Worm (Caenorhabditis elegans) whole organism, late embryonic: Measurements from ENCODE around the gene sca-1.

ENCODE experiments used
- C08G9.2 ChIP-seq: sonication (generic microtip); optimal IDR thresholded peaks from 2 replicates; lab custom pipeline; 2016; ENCODE audit warnings: mild to moderate bottlenecking, missing genetic modification characterization, moderate library complexity, missing compliant biosample characterization
- F13H6.1 ChIP-seq: sonication (generic microtip); optimal IDR thresholded peaks from 2 replicates; lab custom pipeline; 2016; ENCODE audit warnings: missing genetic modification characterization, missing compliant biosample characterization
- K02D7.2 ChIP-seq: sonication (generic microtip); optimal IDR thresholded peaks from 2 replicates; lab custom pipeline; 2017; ENCODE audit warnings: mild to moderate bottlenecking, missing genetic modification characterization, missing compliant biosample characterization
- ama-1 ChIP-seq: fragments of 150-350 bp; optimal IDR thresholded peaks from 2 replicates; lab custom pipeline; 2014
- ceh-14 ChIP-seq: sonication (generic microtip); optimal IDR thresholded peaks from 2 replicates; lab custom pipeline; 2016; ENCODE audit warnings: missing genotype, missing genetic modification characterization, missing compliant biosample characterization
- ceh-18 ChIP-seq: sonication (generic microtip); optimal IDR thresholded peaks from 2 replicates; lab custom pipeline; 2016; ENCODE audit warnings: missing genetic modification characterization, missing compliant biosample characterization
- ceh-19 ChIP-seq: fragments of 200-800 bp; sonication (Bioruptor generic); optimal IDR thresholded peaks from 2 replicates; lab custom pipeline; 2018; ENCODE audit warnings: mild to moderate bottlenecking, missing genetic modification characterization, missing compliant biosample characterization
- ceh-2 ChIP-seq: sonication (generic microtip); optimal IDR thresholded peaks from 2 replicates; lab custom pipeline; 2016; ENCODE audit warnings: missing genotype, missing genetic modification characterization, missing compliant biosample characterization
- ceh-22 ChIP-seq: sonication (generic microtip); optimal IDR thresholded peaks from 2 replicates; lab custom pipeline; 2017; ENCODE audit warnings: missing biosample characterization, missing genetic modification characterization
- ceh-24 ChIP-seq: sonication (generic microtip); optimal IDR thresholded peaks from 2 replicates; lab custom pipeline; 2016; ENCODE audit warnings: mild to moderate bottlenecking, missing genetic modification characterization, missing compliant biosample characterization
- ceh-31 ChIP-seq: sonication (generic microtip); optimal IDR thresholded peaks from 2 replicates; lab custom pipeline; 2016; ENCODE audit warnings: missing genetic modification characterization, missing compliant biosample characterization
- ceh-34 ChIP-seq: sonication (generic microtip); optimal IDR thresholded peaks from 2 replicates; lab custom pipeline; 2016; ENCODE audit warnings: mild to moderate bottlenecking, missing genetic modification characterization, missing compliant biosample characterization
- ceh-45 ChIP-seq: fragments of 200-800 bp; sonication (Bioruptor generic); IDR thresholded peaks from 2 replicates; pipeline ENCODE4 v1.3.6; 2022; ENCODE audit warnings: missing genetic modification reagents, missing genetic modification characterization, missing compliant biosample characterization
- che-1 ChIP-seq: sonication (generic microtip); optimal IDR thresholded peaks from 2 replicates; lab custom pipeline; 2016; ENCODE audit warnings: mild to moderate bottlenecking, missing genetic modification characterization, missing compliant biosample characterization
- dmd-4 ChIP-seq: sonication (generic microtip); optimal IDR thresholded peaks from 2 replicates; lab custom pipeline; 2016; ENCODE audit warnings: borderline replicate concordance, missing genetic modification characterization, missing compliant biosample characterization
- dve-1 ChIP-seq: sonication (generic microtip); optimal IDR thresholded peaks from 2 replicates; lab custom pipeline; 2017; ENCODE audit warnings: antibody characterized with exemption, mild to moderate bottlenecking, missing genetic modification characterization, missing compliant biosample characterization
- elt-2 ChIP-seq: sonication (generic microtip); optimal IDR thresholded peaks from 2 replicates; lab custom pipeline; 2016; ENCODE audit warnings: missing genetic modification reagents, missing genetic modification characterization, missing compliant biosample characterization
- eyg-1 ChIP-seq: sonication (generic microtip); optimal IDR thresholded peaks from 2 replicates; lab custom pipeline; 2016; ENCODE audit warnings: missing genotype, missing genetic modification characterization, missing compliant biosample characterization
- fkh-10 ChIP-seq: fragments of 150-350 bp; optimal IDR thresholded peaks from 2 replicates; lab custom pipeline; 2014; ENCODE audit warnings: missing biosample characterization, missing genetic modification reagents, missing genetic modification characterization
- gmeb-2 ChIP-seq: sonication (generic microtip); optimal IDR thresholded peaks from 2 replicates; lab custom pipeline; 2016; ENCODE audit warnings: missing genetic modification characterization, inconsistent platforms, missing compliant biosample characterization
- hlh-13 ChIP-seq: fragments of 200-800 bp; sonication (Bioruptor generic); optimal IDR thresholded peaks from 2 replicates; lab custom pipeline; 2018; ENCODE audit warnings: mild to moderate bottlenecking, missing genetic modification characterization, missing compliant biosample characterization
- hlh-15 ChIP-seq: sonication (generic microtip); optimal IDR thresholded peaks from 2 replicates; lab custom pipeline; 2016; ENCODE audit warnings: missing genetic modification characterization, missing compliant biosample characterization
- hlh-6 ChIP-seq: sonication (generic microtip); optimal IDR thresholded peaks from 2 replicates; lab custom pipeline; 2016; ENCODE audit warnings: missing genotype, missing genetic modification characterization, missing compliant biosample characterization
- hlh-8 ChIP-seq: sonication (generic microtip); optimal IDR thresholded peaks from 2 replicates; lab custom pipeline; 2016; ENCODE audit warnings: missing genotype, missing genetic modification characterization, missing compliant biosample characterization
- lim-6 ChIP-seq: sonication (generic microtip); optimal IDR thresholded peaks from 2 replicates; lab custom pipeline; 2016; ENCODE audit warnings: missing genetic modification characterization, missing compliant biosample characterization
- lin-11 ChIP-seq: fragments of 200-800 bp; sonication (Bioruptor generic); optimal IDR thresholded peaks from 2 replicates; lab custom pipeline; 2018; ENCODE audit warnings: mild to moderate bottlenecking, missing genetic modification characterization, missing compliant biosample characterization
- mec-3 ChIP-seq: sonication (generic microtip); optimal IDR thresholded peaks from 2 replicates; lab custom pipeline; 2016; ENCODE audit warnings: borderline replicate concordance, missing genetic modification characterization, missing compliant biosample characterization
- nfya-1 ChIP-seq: sonication (generic microtip); optimal IDR thresholded peaks from 2 replicates; lab custom pipeline; 2017; ENCODE audit warnings: missing genetic modification characterization, mild to moderate bottlenecking, missing compliant biosample characterization, antibody characterized with exemption, moderate library complexity
- nhr-232 ChIP-seq: sonication (generic microtip); optimal IDR thresholded peaks from 2 replicates; lab custom pipeline; 2016; ENCODE audit warnings: missing genetic modification characterization, missing compliant biosample characterization
- npax-4 ChIP-seq: sonication (generic microtip); optimal IDR thresholded peaks from 2 replicates; lab custom pipeline; 2016; ENCODE audit warnings: missing genetic modification characterization, missing compliant biosample characterization
- pax-1 ChIP-seq: fragments of 150-350 bp; optimal IDR thresholded peaks from 2 replicates; lab custom pipeline; 2014; ENCODE audit warnings: missing biosample characterization, missing genetic modification characterization
- pqm-1 ChIP-seq: sonication (generic microtip); optimal IDR thresholded peaks from 2 replicates; lab custom pipeline; 2016; ENCODE audit warnings: missing genetic modification characterization, missing compliant biosample characterization
- pros-1 ChIP-seq: fragments of 150-350 bp; optimal IDR thresholded peaks from 2 replicates; lab custom pipeline; 2014; ENCODE audit warnings: missing biosample characterization, missing genetic modification reagents, missing genetic modification characterization
- ref-2 ChIP-seq: sonication (generic microtip); optimal IDR thresholded peaks from 2 replicates; lab custom pipeline; 2016; ENCODE audit warnings: missing genetic modification characterization, missing compliant biosample characterization
- rnt-1 ChIP-seq: sonication (generic microtip); optimal IDR thresholded peaks from 2 replicates; lab custom pipeline; 2016; ENCODE audit warnings: missing genetic modification characterization, missing compliant biosample characterization
- sox-2 ChIP-seq: fragments of 200-800 bp; sonication (Bioruptor generic); IDR thresholded peaks from 2 replicates; pipeline ENCODE4 v1.3.6; 2022; ENCODE audit warnings: missing genetic modification reagents, missing genetic modification characterization, missing compliant biosample characterization
- sox-4 ChIP-seq: sonication (generic microtip); optimal IDR thresholded peaks from 2 replicates; lab custom pipeline; 2017; ENCODE audit warnings: mild to moderate bottlenecking, missing genetic modification characterization, inconsistent platforms, missing compliant biosample characterization
- tbx-2 ChIP-seq: sonication (generic microtip); optimal IDR thresholded peaks from 2 replicates; lab custom pipeline; 2016; ENCODE audit warnings: missing genetic modification characterization, missing compliant biosample characterization
- tbx-7 ChIP-seq: sonication (generic microtip); optimal IDR thresholded peaks from 2 replicates; lab custom pipeline; 2016; ENCODE audit warnings: missing genotype, missing genetic modification characterization, missing compliant biosample characterization
- ttx-3 ChIP-seq: sonication (generic microtip); optimal IDR thresholded peaks from 2 replicates; lab custom pipeline; 2016; ENCODE audit warnings: missing genetic modification reagents, missing genetic modification characterization, missing compliant biosample characterization
- unc-3 ChIP-seq, 2 experiments: fragments of 200-800 bp in 1 of 2; sonication (Bioruptor generic) in 1 of 2; sonication (generic microtip) in 1 of 2; conservative IDR thresholded peaks in 1 of 2; optimal IDR thresholded peaks in 1 of 2; 2 replicates each; pipeline versions ENCODE4 v1.3.6 to Lab custom; 2016 to 2022; ENCODE audit warnings: missing compliant biosample characterization in 2 of 2, missing genetic modification characterization in 2 of 2, missing genetic modification reagents in 1 of 2
- unc-42 ChIP-seq: sonication (generic microtip); optimal IDR thresholded peaks from 2 replicates; lab custom pipeline; 2016; ENCODE audit warnings: missing genotype, missing genetic modification characterization, missing compliant biosample characterization
- unc-55 ChIP-seq: sonication (generic microtip); optimal IDR thresholded peaks from 2 replicates; lab custom pipeline; 2017; ENCODE audit warnings: missing biosample characterization, missing genetic modification reagents, missing genetic modification characterization
- unc-86 ChIP-seq: sonication (generic microtip); optimal IDR thresholded peaks from 2 replicates; lab custom pipeline; 2016; ENCODE audit warnings: missing genetic modification characterization, missing compliant biosample characterization
- ztf-16 ChIP-seq: sonication (generic microtip); optimal IDR thresholded peaks from 2 replicates; lab custom pipeline; 2017; ENCODE audit warnings: missing genetic modification characterization, missing compliant biosample characterization

Gene sca-1

ce11 chrIII:10856830-10857229 lies 40.2 kb upstream of the sca-1 start (continued):
- TF ChIP-seq ceh-18 (tag; lab: Kevin White, UChicago) (peak; percentile 21), ceh-19 (peak; percentile 53), hlh-8 (tag; lab: Kevin White, UChicago) (peak; percentile 88), mec-3 (tag; lab: Kevin White, UChicago) (peak; percentile 96), nhr-232 (tag; lab: Kevin White, UChicago) (peak; percentile 2), pqm-1 (tag; lab: Kevin White, UChicago) (peak; percentile 78), elt-2 (tag; lab: Kevin White, UChicago) (peak; percentile 84), ztf-16 (tag; lab: Kevin White, UChicago) (peak; percentile 85), nfya-1 (tag; lab: Kevin White, UChicago) (no peak), fkh-10 (GFP tag; lab: Kevin White, UChicago) (no peak), ceh-34 (tag; lab: Kevin White, UChicago) (peak; percentile 91), C08G9.2 (tag; lab: Kevin White, UChicago) (peak; percentile 99), dve-1 (tag; lab: Kevin White, UChicago) (no peak), hlh-6 (tag; lab: Kevin White, UChicago) (peak; percentile 85), sox-4 (tag; lab: Kevin White, UChicago) (peak; percentile 3), npax-4 (tag; lab: Kevin White, UChicago) (no peak)

DNA sequence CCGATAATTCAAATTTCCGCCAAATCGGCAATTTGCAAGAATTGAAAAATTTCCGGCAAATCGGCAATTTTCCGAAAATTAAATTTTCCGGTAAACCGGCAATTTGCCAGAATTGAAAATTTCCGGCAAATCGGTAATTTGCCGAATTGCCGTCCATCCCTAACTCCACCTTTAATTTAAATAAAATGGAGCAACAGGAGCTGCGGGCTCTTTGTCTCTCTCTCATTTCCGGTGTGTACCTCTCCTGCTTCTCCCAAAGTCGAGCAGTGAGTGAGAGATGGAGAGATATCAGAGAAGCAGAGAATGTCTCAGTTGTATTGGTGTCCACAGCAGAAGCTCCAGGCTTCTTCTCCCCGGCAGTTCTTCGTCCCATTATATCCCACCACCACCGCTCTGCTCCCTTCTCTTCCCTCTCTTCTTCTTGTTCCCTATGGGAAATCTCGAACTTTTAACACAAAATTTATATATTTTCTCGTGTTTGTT lies 38.8 kb upstream of the sca-1 start, which contains the start of gene Y39A1C.1:
Gene Y39A1C.1 (plus strand): TSS at position 51 of the 483 bp plus-strand sequence.
- TF ChIP-seq tbx-2 (peak; percentile 29), ceh-22 (no peak), elt-2 (tag; lab: Kevin White, UChicago) (no peak), ceh-2 (no peak), ceh-34 (tag; lab: Kevin White, UChicago) (peak; percentile 28), npax-4 (tag; lab: Kevin White, UChicago) (no peak), che-1 (no peak), ref-2 (tag; lab: Kevin White, UChicago) (peak; percentile 11), hlh-6 (tag; lab: Kevin White, UChicago) (no peak), fkh-10 (GFP tag; lab: Kevin White, UChicago) (no peak), mec-3 (tag; lab: Kevin White, UChicago) (peak; percentile 12), nhr-232 (tag; lab: Kevin White, UChicago) (no peak), unc-55 (peak; percentile 6), unc-42 (peak; percentile 43), ceh-18 (tag; lab: Kevin White, UChicago) (peak; percentile 38), F13H6.1 (tag; lab: Kevin White, UChicago) (no peak), nfya-1 (tag; lab: Kevin White, UChicago) (peak; percentile 37), ceh-19 (peak; percentile 37), unc-86 (no peak), hlh-13 (no peak), C08G9.2 (tag; lab: Kevin White, UChicago) (peak; percentile 2), eyg-1 (tag; lab: Kevin White, UChicago) (no peak), sox-2 (no peak), ceh-14 (tag; lab: Kevin White, UChicago) (peak; percentile 5), unc-3 (GFP tag; conservative IDR thresholded peaks at IDR 0.05; lab: Robert Waterston, UW) (no peak), unc-3 (tag; optimal IDR thresholded peaks at IDR 0.05; lab: Kevin White, UChicago) (no peak), tbx-7 (no peak), ceh-31 (tag; lab: Kevin White, UChicago) (peak; percentile 61)

DNA sequence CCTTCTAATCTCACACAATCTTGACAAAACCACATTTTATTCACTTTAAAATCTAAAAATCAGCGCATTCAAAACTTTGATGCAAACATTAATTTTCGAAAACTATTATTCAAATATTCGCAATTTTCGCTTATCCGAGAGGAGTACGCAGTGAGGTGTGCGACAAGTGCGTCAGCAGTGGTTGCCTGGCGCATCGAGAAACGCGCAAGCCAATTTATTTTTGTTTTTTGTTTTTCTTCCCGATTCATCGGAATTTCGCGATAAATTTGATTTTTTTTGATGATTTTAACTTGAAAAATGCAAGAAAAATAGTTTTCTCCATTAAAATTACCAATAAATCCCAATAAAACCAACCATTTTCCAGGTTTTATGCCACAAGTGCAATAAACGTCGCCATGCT lies 32.2 kb upstream of the sca-1 start, which contains the start of the genes fbxb-85 and hex-3:
Gene fbxb-85 (minus strand): TSS at position 106 of the 400 bp plus-strand sequence.
Gene hex-3 (plus strand): TSS at position 365 of the 400 bp plus-strand sequence.
- peak; percentile 63 for TF ChIP-seq sox-4 (tag; lab: Kevin White, UChicago)
- no peak for TF ChIP-seq pax-1 (tag; lab: Kevin White, UChicago)
- TF ChIP-seq ceh-45 (GFP tag; lab: Robert Waterston, UW) = peak; percentile 55; the same call in 1 of the 2 replicates
- peak; percentile 86 for TF ChIP-seq tbx-2
- TF ChIP-seq pros-1 (tag; lab: Kevin White, UChicago) = no peak
- peak; percentile 50 for TF ChIP-seq lim-6 (tag; lab: Kevin White, UChicago)
- TF ChIP-seq K02D7.2 (tag; lab: Kevin White, UChicago) = peak; percentile 39
- TF ChIP-seq dmd-4 (tag; lab: Kevin White, UChicago) = peak; percentile 38
- peak; percentile 93 for TF ChIP-seq ceh-18 (tag; lab: Kevin White, UChicago)
- TF ChIP-seq ttx-3 (tag; lab: Kevin White, UChicago) = peak; percentile 80
- peak; percentile 50 for TF ChIP-seq nhr-232 (tag; lab: Kevin White, UChicago)
- TF ChIP-seq F13H6.1 (tag; lab: Kevin White, UChicago) = peak; percentile 75
- peak; percentile 44 for TF ChIP-seq hlh-13
- peak; percentile 46 for TF ChIP-seq ceh-24 (tag; lab: Kevin White, UChicago)
- TF ChIP-seq rnt-1 (tag; lab: Kevin White, UChicago) = peak; percentile 65
- TF ChIP-seq gmeb-2 (tag; lab: Kevin White, UChicago) = peak; percentile 50
- TF ChIP-seq ceh-2 = peak; percentile 70
- no peak for TF ChIP-seq mec-3 (tag; lab: Kevin White, UChicago)
- TF ChIP-seq lin-11 (tag; lab: Kevin White, UChicago) = peak; percentile 60
- peak; percentile 73 for TF ChIP-seq C08G9.2 (tag; lab: Kevin White, UChicago)
- TF ChIP-seq unc-3 (GFP tag; conservative IDR thresholded peaks at IDR 0.05; lab: Robert Waterston, UW) = peak; percentile 59
- TF ChIP-seq unc-3 (tag; optimal IDR thresholded peaks at IDR 0.05; lab: Kevin White, UChicago) = peak; percentile 63
- TF ChIP-seq npax-4 (tag; lab: Kevin White, UChicago) = peak; percentile 66
- TF ChIP-seq ama-1 (lab: Kevin White, UChicago) = no peak
- TF ChIP-seq ceh-22 = no peak
- TF ChIP-seq hlh-15 = peak; percentile 46
